Worm (Caenorhabditis elegans): ENCODE data around the gene F21A3.3.
A peak's percentile ranks its signal among the peaks of the same experiment; 100 is the strongest.

F21A3.3 gene

DNA sequence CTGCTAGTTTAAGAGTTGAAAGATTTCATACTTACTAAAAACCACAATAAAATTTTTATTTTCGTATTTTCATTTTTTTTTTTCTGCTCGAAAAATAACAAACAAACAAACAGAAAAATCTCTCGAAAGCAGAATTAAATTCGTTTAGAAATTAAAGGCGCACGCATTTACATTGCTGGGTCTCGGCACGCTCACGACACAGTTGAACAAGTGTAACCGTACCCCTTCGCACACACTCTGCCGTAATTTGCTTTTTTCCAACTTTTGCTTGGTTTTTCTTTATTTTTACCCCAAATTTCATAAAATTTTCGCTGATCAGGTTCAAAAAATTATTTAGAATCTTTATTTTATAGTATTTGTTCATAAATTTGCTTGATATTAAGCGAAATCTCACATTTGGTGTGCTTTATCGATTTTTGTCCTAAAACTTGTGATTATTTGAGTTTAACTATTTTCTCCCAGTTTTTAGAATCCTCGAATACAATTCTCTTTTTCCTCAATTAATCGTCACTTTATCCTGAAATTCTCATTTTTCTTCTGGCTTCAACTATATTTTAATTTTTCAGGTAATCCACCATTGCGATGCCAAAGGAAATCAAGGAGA, 5.8 kb upstream of the F21A3.3 start, which contains the start of gene rpl-38:
Gene rpl-38, plus strand, starts transcription at position 554 of the 604 bp plus-strand sequence.
- TF ChIP-seq rnt-1 (tag; optimal IDR thresholded peaks at IDR 0.05): peak; percentile 89
- TF ChIP-seq lin-39 (tag; optimal IDR thresholded peaks at IDR 0.05): peak; percentile 79
- peak; percentile 94 for TF ChIP-seq C16A3.4 (tag; optimal IDR thresholded peaks at IDR 0.05)
- peak; percentile 78 for TF ChIP-seq unc-86 (tag; optimal IDR thresholded peaks at IDR 0.05)
- TF ChIP-seq vab-15 (tag; optimal IDR thresholded peaks at IDR 0.05): peak; percentile 22
- no peak for TF ChIP-seq tlp-1 (tag; optimal IDR thresholded peaks at IDR 0.05)
- TF ChIP-seq xbp-1 (tag; optimal IDR thresholded peaks at IDR 0.05): peak; percentile 78
- no peak for TF ChIP-seq ets-5 (GFP tag; IDR thresholded peaks at IDR 0.05)
- TF ChIP-seq unc-30 (tag; optimal IDR thresholded peaks at IDR 0.05): no peak
- no peak for TF ChIP-seq ama-1 (optimal IDR thresholded peaks at IDR 0.05)
- peak in 3 of 6 experiments; percentile 55 to 68 (median 57) for TF ChIP-seq elt-3 (tag; optimal IDR thresholded peaks at IDR 0.05)
- TF ChIP-seq mdl-1 (tag; optimal IDR thresholded peaks at IDR 0.05): peak in 1 of 2 experiments; percentile 66
- TF ChIP-seq unc-130 (tag; optimal IDR thresholded peaks at IDR 0.05): peak; percentile 90
- peak; percentile 76 for TF ChIP-seq dsc-1 (tag; optimal IDR thresholded peaks at IDR 0.05)
- no peak for TF ChIP-seq nhr-84 (tag; optimal IDR thresholded peaks at IDR 0.05)
- TF ChIP-seq blmp-1 (tag; optimal IDR thresholded peaks at IDR 0.05): no peak
- TF ChIP-seq nhr-71 (tag; optimal IDR thresholded peaks at IDR 0.05): peak; percentile 90
- peak; percentile 22 for TF ChIP-seq aha-1 (tag; optimal IDR thresholded peaks at IDR 0.05)
- peak; percentile 45 for TF ChIP-seq fkh-4 (tag; optimal IDR thresholded peaks at IDR 0.05; ENCODE audit: borderline replicate concordance)
- TF ChIP-seq nhr-237 (tag; optimal IDR thresholded peaks at IDR 0.05): peak; percentile 7
- peak; percentile 79 for TF ChIP-seq tbx-2 (tag; optimal IDR thresholded peaks at IDR 0.05)
- peak; percentile 91 for TF ChIP-seq nhr-85 (tag)
- TF ChIP-seq nhr-11 (tag; optimal IDR thresholded peaks at IDR 0.05): peak; percentile 42
- TF ChIP-seq zip-4 (GFP tag; optimal IDR thresholded peaks at IDR 0.05): peak; percentile 36
- TF ChIP-seq nhr-12 (tag; optimal IDR thresholded peaks at IDR 0.05): no peak
- TF ChIP-seq jun-1 (tag; optimal IDR thresholded peaks at IDR 0.05): peak; percentile 76
- TF ChIP-seq C04F5.9 (tag; optimal IDR thresholded peaks at IDR 0.05): peak; percentile 47
- TF ChIP-seq hlh-4 (tag; optimal IDR thresholded peaks at IDR 0.05): no peak
- no peak for TF ChIP-seq ceh-63 (GFP tag; optimal IDR thresholded peaks at IDR 0.05)
- TF ChIP-seq fkh-8 (tag; optimal IDR thresholded peaks at IDR 0.05): peak; percentile 68
- no peak for TF ChIP-seq ceh-88 (GFP tag; IDR thresholded peaks at IDR 0.05)
- peak; percentile 77 for TF ChIP-seq lin-13 (GFP tag; optimal IDR thresholded peaks at IDR 0.05)
- TF ChIP-seq isw-1 (GFP tag; IDR thresholded peaks at IDR 0.05): peak; percentile 86
- peak; percentile 83 to 89 for TF ChIP-seq lin-35 (GFP tag; optimal IDR thresholded peaks at IDR 0.05)
- TF ChIP-seq grh-1 (GFP tag; IDR thresholded peaks at IDR 0.05): peak; percentile 64
- TF ChIP-seq pag-3 (tag; optimal IDR thresholded peaks at IDR 0.05; ENCODE audit: borderline replicate concordance, insufficient read depth): no peak
- no peak for TF ChIP-seq ceh-8 (GFP tag; optimal IDR thresholded peaks at IDR 0.05)
- TF ChIP-seq lir-3 (tag; optimal IDR thresholded peaks at IDR 0.05; ENCODE audit: poor library complexity): no peak
- peak; percentile 67 for TF ChIP-seq elt-2 (tag; optimal IDR thresholded peaks at IDR 0.05)
- no peak for TF ChIP-seq sptf-1 (tag; optimal IDR thresholded peaks at IDR 0.05)
- peak; percentile 35 for TF ChIP-seq fkh-10 (GFP tag; optimal IDR thresholded peaks at IDR 0.05)
- TF ChIP-seq nhr-77 (tag; optimal IDR thresholded peaks at IDR 0.05): peak; percentile 62
- peak; percentile 76 for TF ChIP-seq skn-1 (tag; optimal IDR thresholded peaks at IDR 0.05)
- no peak for TF ChIP-seq unc-98 (GFP tag; IDR thresholded peaks at IDR 0.05)
- no peak for TF ChIP-seq Y116A8C.19 (tag; optimal IDR thresholded peaks at IDR 0.05; ENCODE audit: borderline replicate concordance)
- TF ChIP-seq nhr-47 (tag; optimal IDR thresholded peaks at IDR 0.05): peak; percentile 87
- TF ChIP-seq alr-1 (tag; optimal IDR thresholded peaks at IDR 0.05; ENCODE audit: borderline replicate concordance): no peak
- peak; percentile 80 for TF ChIP-seq lin-14 (GFP tag; optimal IDR thresholded peaks at IDR 0.05)
- peak; percentile 50 for TF ChIP-seq ztf-4 (tag; optimal IDR thresholded peaks at IDR 0.05)
- TF ChIP-seq hlh-17 (GFP tag; optimal IDR thresholded peaks at IDR 0.05; ENCODE audit: borderline replicate concordance): no peak
- TF ChIP-seq mef-2 (tag; optimal IDR thresholded peaks at IDR 0.05): no peak
- TF ChIP-seq nhr-76 (tag; optimal IDR thresholded peaks at IDR 0.05): no peak
